Fruit fly (Drosophila melanogaster) S2 (cell line): ENCODE data around the gene zye.

ENCODE experiments used
- CG8478 ChIP-seq: fragments of >200 bp; optimal IDR thresholded peaks from 2 replicates; lab custom pipeline; 2018
- CTCF ChIP-seq, 2 experiments: fragments of >200 bp; optimal IDR thresholded peaks; 2 replicates each; lab custom pipeline; 2018

zye gene

DNA sequence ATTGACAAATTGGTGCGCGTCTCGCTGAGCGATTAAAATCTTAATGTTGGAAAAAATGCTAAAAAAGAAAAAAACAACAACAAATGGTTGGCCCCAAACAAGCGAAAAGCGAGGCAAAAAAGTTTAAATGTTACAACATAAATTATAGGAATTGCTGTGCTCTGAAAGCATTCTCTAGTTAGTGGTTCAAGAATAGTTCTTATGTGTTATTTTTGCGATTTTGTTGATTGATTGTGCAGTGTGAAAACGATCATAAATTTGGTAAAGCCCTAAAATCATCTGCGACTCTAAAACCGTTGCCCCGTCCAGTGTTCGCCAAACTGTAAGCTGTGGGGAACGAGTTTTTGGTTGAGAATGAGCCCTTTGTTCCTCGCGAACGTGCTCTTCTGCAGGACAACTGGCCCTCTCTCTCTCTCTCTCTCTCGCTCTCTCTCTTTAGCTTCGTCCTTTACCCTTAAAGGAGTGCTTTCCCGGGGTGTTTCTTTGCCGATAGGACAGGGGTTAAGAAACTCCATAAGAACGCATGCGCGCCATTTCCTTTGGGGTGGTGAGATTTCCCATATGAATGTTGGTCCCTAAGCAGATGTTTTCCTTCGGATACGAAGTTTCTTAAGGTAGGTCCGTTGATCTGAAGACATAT is 29.4 kb downstream of the zye start:
- no peak for TF ChIP-seq CG8478 (lab: Kevin White, UChicago)

- no peak for TF ChIP-seq CTCF (optimal IDR thresholded peaks at IDR 0.05; lab: Kevin White, UChicago)
- TF ChIP-seq CG8478 (lab: Kevin White, UChicago) = no peak
Observed at dm6 chr3L:20444815-20445519, 31.6 kb downstream of the zye start.

DNA sequence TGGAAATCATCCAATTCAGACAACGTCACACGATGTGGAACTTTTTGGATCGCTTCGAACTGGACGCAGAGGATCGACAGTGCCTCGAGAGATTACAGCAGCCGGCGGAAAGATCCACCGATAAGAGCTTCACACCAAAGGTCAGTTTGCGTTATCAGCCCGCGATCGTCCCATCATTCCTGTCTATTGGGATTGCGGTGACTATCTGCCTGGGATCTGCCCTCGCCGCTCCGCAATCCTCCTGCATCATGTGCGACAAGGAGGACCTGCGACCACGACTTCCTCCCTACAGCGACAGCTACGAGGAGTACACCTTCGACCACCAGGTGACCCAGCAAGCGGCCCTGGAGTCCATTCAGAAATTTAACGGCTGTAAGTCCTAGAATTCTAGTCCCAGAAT is 32.6 kb downstream of the zye start:
- TF ChIP-seq CG8478 (lab: Kevin White, UChicago) = no peak

DNA sequence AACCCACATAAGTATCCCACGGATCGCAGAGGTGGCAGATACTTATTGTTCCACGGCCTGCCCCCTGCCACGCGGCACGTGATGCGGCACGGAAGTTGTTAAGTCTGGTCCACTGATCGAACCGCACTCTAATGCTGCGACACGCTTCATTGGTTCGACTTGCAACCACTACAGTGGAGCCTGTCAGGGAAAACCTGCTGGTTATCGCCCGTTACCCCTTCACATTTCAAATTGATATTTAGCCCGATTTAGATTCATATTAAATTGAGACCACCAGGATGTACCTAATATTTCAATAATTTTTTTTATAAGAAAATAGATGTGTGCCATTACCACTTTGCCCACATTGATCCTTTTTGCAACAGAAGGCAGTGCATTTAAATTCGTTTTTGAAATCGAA is 33.9 kb downstream of the zye start:
- no peak for TF ChIP-seq CTCF (optimal IDR thresholded peaks at IDR 0.05; lab: Kevin White, UChicago)
- TF ChIP-seq CG8478 (lab: Kevin White, UChicago) = no peak

- TF ChIP-seq CG8478 (lab: Kevin White, UChicago) = no peak
- no peak for TF ChIP-seq CTCF (optimal IDR thresholded peaks at IDR 0.05; lab: Kevin White, UChicago)
Observed at dm6 chr3L:20447957-20448356, 34.6 kb downstream of the zye start.

- TF ChIP-seq CG8478 (lab: Kevin White, UChicago) (no peak), CTCF (optimal IDR thresholded peaks at IDR 0.05; lab: Kevin White, UChicago) (no peak)
Observed at dm6 chr3L:20448773-20449172, 35.4 kb downstream of the zye start.

- TF ChIP-seq CG8478 (lab: Kevin White, UChicago) (no peak), CTCF (optimal IDR thresholded peaks at IDR 0.05; lab: Kevin White, UChicago) (no peak)
Observed at dm6 chr3L:20452813-20453682, 39.6 kb downstream of the zye start, which contains the start of gene CG5199. CG5199 (minus strand) TSS chr3L:20452864.

DNA sequence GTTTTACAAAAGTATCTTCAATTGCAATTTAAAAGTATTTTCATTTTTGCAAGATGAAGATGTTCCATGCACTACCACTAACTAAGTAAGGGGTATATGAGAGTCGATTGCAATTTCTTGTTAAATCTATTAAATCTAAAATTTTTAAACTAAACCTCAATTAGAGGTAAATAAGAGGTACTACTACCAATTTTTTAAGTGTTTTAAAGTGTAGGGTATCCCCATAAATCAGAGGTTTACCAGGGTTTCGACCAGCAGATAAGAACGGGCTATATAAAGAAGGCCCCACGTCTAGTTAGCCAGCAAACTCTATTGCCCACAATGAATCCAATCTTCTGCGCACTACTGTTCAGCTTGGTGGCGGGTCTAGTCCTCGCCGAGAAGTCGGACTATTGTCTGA is 47.0 kb downstream of the zye start, which contains the start of gene mag:
Gene mag, plus strand, starts transcription at position 301 of the 400 bp plus-strand sequence.
- TF ChIP-seq CG8478 (lab: Kevin White, UChicago) (no peak), CTCF (optimal IDR thresholded peaks at IDR 0.05; lab: Kevin White, UChicago) (no peak)

dm6 chr3L:20462391-20462790 is 49.0 kb downstream of the zye start:
- TF ChIP-seq CG8478 (lab: Kevin White, UChicago) = no peak
- no peak for TF ChIP-seq CTCF (optimal IDR thresholded peaks at IDR 0.05; lab: Kevin White, UChicago)

dm6 chr3L:20464677-20465076 is 51.3 kb downstream of the zye start, which contains the start of gene atk:
atk (minus strand) TSS chr3L:20464862.
- TF ChIP-seq CTCF (optimal IDR thresholded peaks at IDR 0.05; lab: Kevin White, UChicago) = peak; percentile 59 to 60
- TF ChIP-seq CG8478 (lab: Kevin White, UChicago) = no peak

DNA sequence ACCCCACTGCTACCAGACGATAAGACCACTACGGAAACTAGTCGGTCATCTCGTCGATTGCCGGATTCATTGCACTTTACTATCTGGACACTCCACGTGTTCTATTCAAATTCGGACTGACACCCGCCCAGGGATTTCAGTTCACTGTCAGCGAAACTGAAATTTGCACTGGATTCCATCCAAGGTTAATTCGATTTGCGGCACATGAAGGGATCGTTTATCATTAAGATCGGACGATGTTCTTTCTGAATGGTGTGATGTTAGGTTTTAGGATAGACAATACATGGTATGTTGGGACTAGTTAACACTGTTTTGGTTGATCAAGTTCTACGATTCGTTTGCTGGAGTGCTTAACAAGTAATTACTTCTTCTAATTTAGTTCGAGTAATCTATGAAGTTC is 52.5 kb downstream of the zye start, which contains the start of gene CG42764:
Gene CG42764, minus strand, starts transcription at position 101 of the 400 bp plus-strand sequence.
- TF ChIP-seq CTCF (optimal IDR thresholded peaks at IDR 0.05; lab: Kevin White, UChicago) (no peak), CG8478 (lab: Kevin White, UChicago) (no peak)

- no peak for TF ChIP-seq CTCF (optimal IDR thresholded peaks at IDR 0.05; lab: Kevin White, UChicago)
- TF ChIP-seq CG8478 (lab: Kevin White, UChicago) = no peak
Observed at dm6 chr3L:20466599-20466998, 53.2 kb downstream of the zye start, which contains the start of gene Tdh. Tdh (plus strand) TSS chr3L:20466944.

- no peak for TF ChIP-seq CG8478 (lab: Kevin White, UChicago)
- no peak for TF ChIP-seq CTCF (optimal IDR thresholded peaks at IDR 0.05; lab: Kevin White, UChicago)
Observed at dm6 chr3L:20467433-20467832, 54.0 kb downstream of the zye start.

- TF ChIP-seq CTCF (optimal IDR thresholded peaks at IDR 0.05; lab: Kevin White, UChicago) (no peak), CG8478 (lab: Kevin White, UChicago) (no peak)
Observed at dm6 chr3L:20470991-20471498, 57.6 kb downstream of the zye start.
